Worm (Caenorhabditis elegans) whole organism, L4/young adult: ENCODE measurements around the gene aco-1.

Source experiments
- W03F9.2 ChIP-seq: fragments of 150-350 bp; optimal IDR thresholded peaks from 2 replicates; lab custom pipeline; 2014; ENCODE audit warnings: missing biosample characterization, missing genetic modification characterization
- dao-5 ChIP-seq: sonication (generic microtip); optimal IDR thresholded peaks from 2 replicates; lab custom pipeline; 2016; ENCODE audit warnings: missing genotype, missing genetic modification characterization, moderate library complexity, missing compliant biosample characterization
- him-1 ChIP-seq: sonication (generic microtip); optimal IDR thresholded peaks from 2 replicates; lab custom pipeline; 2016; ENCODE audit warnings: missing genotype, missing genetic modification reagents, missing genetic modification characterization, missing compliant biosample characterization

Gene aco-1

ce11 chrX:11324240-11324639 lies 15.4 kb upstream of the aco-1 start, which contains the start of gene asm-2:
Gene asm-2 (minus strand): TSS chrX:11324251.
- TF ChIP-seq dao-5 (no peak), W03F9.2 (tag; lab: Kevin White, UChicago) (no peak), him-1 (tag; lab: Kevin White, UChicago) (no peak)

- no peak for TF ChIP-seq dao-5
- no peak for TF ChIP-seq W03F9.2 (tag; lab: Kevin White, UChicago)
- no peak for TF ChIP-seq him-1 (tag; lab: Kevin White, UChicago)
These were observed 12.8 kb upstream of the aco-1 start, which contains the start of gene ZK455.5 for ce11 chrX:11326827-11327226. Gene ZK455.5 (minus strand): TSS chrX:11326927.

ce11 chrX:11328710-11329109 lies 11.0 kb upstream of the aco-1 start:
- no peak for TF ChIP-seq W03F9.2 (tag; lab: Kevin White, UChicago)
- TF ChIP-seq him-1 (tag; lab: Kevin White, UChicago), result no peak
- no peak for TF ChIP-seq dao-5

DNA sequence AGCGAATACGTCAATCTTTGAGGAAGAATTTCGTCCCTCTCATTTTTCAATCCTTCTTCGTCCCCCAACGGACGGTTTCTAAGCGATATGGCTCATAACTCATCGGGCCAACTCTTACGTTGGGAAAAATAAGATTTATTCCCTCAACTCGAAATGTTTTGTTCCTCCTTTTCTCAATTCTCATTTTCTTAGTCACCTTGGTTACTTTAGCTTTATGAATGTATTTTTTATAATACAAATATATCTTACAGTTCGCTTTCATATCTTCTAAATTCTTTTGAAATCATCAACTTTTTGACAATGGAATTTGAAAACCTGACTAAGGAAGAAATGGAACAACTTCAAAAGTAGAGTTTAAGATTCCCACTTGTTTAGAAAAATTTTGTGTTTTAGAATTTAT lies 10.2 kb upstream of the aco-1 start, which contains the start of gene npr-9:
Gene npr-9, plus strand, starts transcription at position 301 of the 400 bp plus-strand sequence.
- TF ChIP-seq W03F9.2 (tag; lab: Kevin White, UChicago), result no peak
- TF ChIP-seq dao-5, result no peak

- no peak for TF ChIP-seq dao-5
- TF ChIP-seq W03F9.2 (tag; lab: Kevin White, UChicago), result no peak
- no peak for TF ChIP-seq him-1 (tag; lab: Kevin White, UChicago)
These were observed 2.6 kb upstream of the aco-1 start for ce11 chrX:11337095-11337494.

ce11 chrX:11337783-11338182 lies 1.9 kb upstream of the aco-1 start, which contains the start of gene gcy-9:
Gene gcy-9 (minus strand): TSS chrX:11337883.
- no peak for TF ChIP-seq dao-5
- no peak for TF ChIP-seq him-1 (tag; lab: Kevin White, UChicago)

- TF ChIP-seq W03F9.2 (tag; lab: Kevin White, UChicago) (no peak), him-1 (tag; lab: Kevin White, UChicago) (no peak), dao-5 (no peak)
These were observed 804 bp downstream of the aco-1 start for ce11 chrX:11340478-11340877.

- no peak for TF ChIP-seq dao-5
- no peak for TF ChIP-seq him-1 (tag; lab: Kevin White, UChicago)
- no peak for TF ChIP-seq W03F9.2 (tag; lab: Kevin White, UChicago)
These were observed 5.2 kb downstream of the aco-1 start for ce11 chrX:11344899-11345298.

- no peak for TF ChIP-seq W03F9.2 (tag; lab: Kevin White, UChicago)
- TF ChIP-seq dao-5, result no peak
- no peak for TF ChIP-seq him-1 (tag; lab: Kevin White, UChicago)
These were observed 5.8 kb downstream of the aco-1 start for ce11 chrX:11345471-11345870.

- no peak for TF ChIP-seq him-1 (tag; lab: Kevin White, UChicago)
- no peak for TF ChIP-seq W03F9.2 (tag; lab: Kevin White, UChicago)
- TF ChIP-seq dao-5, result no peak
These were observed 6.5 kb downstream of the aco-1 start, which contains the start of gene oct-2 for ce11 chrX:11346155-11346554. Gene oct-2 (plus strand): TSS chrX:11346455.

DNA sequence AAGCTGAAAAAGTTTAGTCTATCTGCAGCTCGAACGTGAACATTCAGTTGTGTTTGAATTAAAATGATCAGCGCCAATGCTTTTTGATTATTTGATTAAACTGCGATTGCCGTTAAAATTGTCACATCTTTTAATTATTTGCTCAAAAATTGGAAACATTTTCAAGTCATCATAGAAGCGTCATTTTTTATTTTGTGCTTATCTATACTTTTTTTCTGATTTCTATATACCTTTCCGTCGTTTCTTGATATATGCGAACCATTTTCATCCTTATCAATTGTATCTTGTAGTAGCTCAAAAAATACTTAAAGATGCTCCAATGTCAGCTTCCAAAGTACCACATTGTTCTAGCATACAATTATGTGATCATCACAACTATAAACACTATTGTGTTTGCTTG lies 11.6 kb downstream of the aco-1 start:
- no peak for TF ChIP-seq dao-5
- TF ChIP-seq him-1 (tag; lab: Kevin White, UChicago), result no peak
- TF ChIP-seq W03F9.2 (tag; lab: Kevin White, UChicago), result no peak

DNA sequence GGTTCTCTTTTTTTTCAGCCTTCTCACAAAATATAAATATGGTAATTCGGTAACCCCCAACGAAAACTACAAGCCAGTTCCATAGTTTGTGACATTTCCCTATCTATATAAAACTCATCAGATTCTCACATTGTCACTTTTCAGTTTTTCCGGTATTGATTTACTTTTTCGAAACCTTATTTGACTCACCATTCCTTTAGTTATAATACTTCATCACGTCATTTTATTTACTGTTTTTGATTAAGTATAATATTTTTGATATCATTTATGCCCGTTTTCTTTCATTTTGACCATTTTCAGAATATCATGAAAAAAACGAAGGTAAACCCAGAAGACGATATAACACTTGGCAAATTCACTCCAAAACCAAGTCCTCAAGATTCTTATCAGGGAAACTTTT lies 12.2 kb downstream of the aco-1 start, which contains the start of gene pgp-3:
Gene pgp-3, plus strand, starts transcription at position 301 of the 400 bp plus-strand sequence.
- TF ChIP-seq him-1 (tag; lab: Kevin White, UChicago) (no peak), dao-5 (no peak), W03F9.2 (tag; lab: Kevin White, UChicago) (no peak)

DNA sequence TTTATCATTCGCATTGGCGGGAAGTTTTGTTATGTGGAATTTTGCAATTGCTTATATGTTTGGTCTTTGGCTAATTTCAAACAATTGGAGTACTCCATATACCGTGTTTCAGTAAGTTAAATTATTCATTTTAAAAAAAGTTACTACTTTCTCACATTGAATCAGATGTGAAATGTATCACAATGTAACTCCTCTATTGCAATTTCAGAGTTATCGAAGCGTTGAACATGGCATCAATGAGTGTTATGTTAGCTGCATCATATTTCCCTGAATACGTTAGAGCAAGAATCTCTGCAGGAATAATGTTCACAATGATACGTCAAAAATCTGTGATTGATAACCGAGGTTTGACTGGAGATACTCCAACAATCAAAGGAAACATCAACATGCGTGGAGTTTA lies 16.2 kb downstream of the aco-1 start:
- TF ChIP-seq W03F9.2 (tag; lab: Kevin White, UChicago), result no peak
- TF ChIP-seq him-1 (tag; lab: Kevin White, UChicago), result no peak
- no peak for TF ChIP-seq dao-5

ce11 chrX:11357516-11357915 lies 17.8 kb downstream of the aco-1 start, which contains the start of gene pgp-4:
Gene pgp-4 (plus strand): TSS chrX:11357816.
- TF ChIP-seq him-1 (tag; lab: Kevin White, UChicago) (no peak), dao-5 (no peak), W03F9.2 (tag; lab: Kevin White, UChicago) (no peak)

- no peak for TF ChIP-seq W03F9.2 (tag; lab: Kevin White, UChicago)
- no peak for TF ChIP-seq dao-5
- no peak for TF ChIP-seq him-1 (tag; lab: Kevin White, UChicago)
These were observed 25.2 kb downstream of the aco-1 start for ce11 chrX:11364914-11365313.
